Fruit fly (Drosophila melanogaster) S2 (cell line): Measurements from ENCODE around the gene CG6040.

Experiments
- CG8478 ChIP-seq: fragments of >200 bp; optimal IDR thresholded peaks from 2 replicates; lab custom pipeline; 2018
- CTCF ChIP-seq, 2 experiments: fragments of >200 bp; optimal IDR thresholded peaks; 2 replicates each; lab custom pipeline; 2018

dm6 chr3R:19051247-19051646 is 45.5 kb upstream of the CG6040 start:
- no peak for TF ChIP-seq CG8478 (lab: Kevin White, UChicago)
- no peak for TF ChIP-seq CTCF (optimal IDR thresholded peaks at IDR 0.05; lab: Kevin White, UChicago)
